Worm (Caenorhabditis elegans) whole organism, L2 larva: ENCODE data around the gene athp-3.
"Not testable (repeated sequence)": the region's sequence is repeated elsewhere in the genome, so short reads cannot be mapped to it uniquely, and the experiment has no call there.

Experiments
- F13H6.1 ChIP-seq: sonication (generic microtip); optimal IDR thresholded peaks from 2 replicates; lab custom pipeline; 2016; ENCODE audit warnings: missing genetic modification characterization, missing compliant biosample characterization
- R02D3.7 ChIP-seq: fragments of 150-350 bp; optimal IDR thresholded peaks from 2 replicates; lab custom pipeline; 2014; ENCODE audit warnings: missing biosample characterization, missing genetic modification characterization
- ZK546.5 ChIP-seq: sonication (generic microtip); optimal IDR thresholded peaks from 2 replicates; lab custom pipeline; 2017; ENCODE audit warnings: missing biosample characterization, missing genetic modification characterization
- gmeb-1 ChIP-seq: fragments of 150-350 bp; optimal IDR thresholded peaks from 2 replicates; lab custom pipeline; 2014; ENCODE audit warnings: missing biosample characterization, missing genetic modification characterization
- lin-13 ChIP-seq: fragments of 150-350 bp; optimal IDR thresholded peaks from 2 replicates; lab custom pipeline; 2014; ENCODE audit warnings: missing biosample characterization, missing genetic modification reagents, missing genetic modification characterization
- mdl-1 ChIP-seq, 2 experiments: fragments of 150-350 bp in 1 of 2; sonication (generic microtip) in 1 of 2; optimal IDR thresholded peaks; 2 replicates each; lab custom pipeline; 2017; ENCODE audit warnings: missing biosample characterization in 2 of 2, missing genetic modification characterization in 2 of 2
- nhr-11 ChIP-seq: fragments of 150-350 bp; optimal IDR thresholded peaks from 2 replicates; lab custom pipeline; 2014; ENCODE audit warnings: missing biosample characterization, missing genetic modification characterization
- nhr-237 ChIP-seq: fragments of 150-350 bp; optimal IDR thresholded peaks from 2 replicates; lab custom pipeline; 2014; ENCODE audit warnings: missing biosample characterization, missing genetic modification characterization
- nhr-77 ChIP-seq: fragments of 150-350 bp; optimal IDR thresholded peaks from 2 replicates; lab custom pipeline; 2014; ENCODE audit warnings: missing biosample characterization, missing genetic modification characterization
- sma-3 ChIP-seq: sonication (generic microtip); optimal IDR thresholded peaks from 2 replicates; lab custom pipeline; 2016; ENCODE audit warnings: missing genetic modification reagents, missing genetic modification characterization, missing compliant biosample characterization
- unc-62 ChIP-seq: fragments of 150-350 bp; optimal IDR thresholded peaks from 2 replicates; lab custom pipeline; 2014; ENCODE audit warnings: missing biosample characterization, missing genetic modification reagents, missing genetic modification characterization
- zag-1 ChIP-seq: fragments of 150-350 bp; optimal IDR thresholded peaks from 2 replicates; lab custom pipeline; 2014; ENCODE audit warnings: missing biosample characterization, missing genetic modification characterization

ce11 chrIV:17064937-17065336 lies 16.8 kb upstream of the athp-3 start, which contains the start of gene Y116A8C.465:
- TF ChIP-seq lin-13 (GFP tag; lab: Kevin White, UChicago); nhr-77 (tag; lab: Kevin White, UChicago); F13H6.1; nhr-237 (tag; lab: Kevin White, UChicago); R02D3.7 (tag; lab: Kevin White, UChicago); nhr-11 (tag; lab: Kevin White, UChicago); mdl-1 (tag; optimal IDR thresholded peaks at IDR 0.05; lab: Kevin White, UChicago); ZK546.5 (tag; lab: Kevin White, UChicago); zag-1; gmeb-1; unc-62; sma-3 (GFP tag; lab: Kevin White, UChicago): not testable (repeated sequence)
